Worm (Caenorhabditis elegans) whole organism, L3 larva: Measurements from ENCODE around the gene F56B3.6.

Experiments used
- daf-12 ChIP-seq: fragments of 150-350 bp; optimal IDR thresholded peaks from 2 replicates; lab custom pipeline; 2014; ENCODE audit warnings: missing biosample characterization, missing genetic modification reagents, missing genetic modification characterization
- elt-1 ChIP-seq: fragments of 150-350 bp; optimal IDR thresholded peaks from 2 replicates; lab custom pipeline; 2014; ENCODE audit warnings: missing biosample characterization, missing genetic modification characterization
- mdl-1 ChIP-seq: fragments of 150-350 bp; optimal IDR thresholded peaks from 2 replicates; lab custom pipeline; 2014; ENCODE audit warnings: missing biosample characterization, missing genetic modification characterization
- snpc-4 ChIP-seq: fragments of 150-350 bp; optimal IDR thresholded peaks from 2 replicates; lab custom pipeline; 2014; ENCODE audit warnings: missing biosample characterization, missing genetic modification characterization
- unc-62 ChIP-seq: fragments of 150-350 bp; sonication (generic microtip); optimal IDR thresholded peaks from 4 replicates; lab custom pipeline; 2014; ENCODE audit warnings: missing biosample characterization, missing genetic modification reagents, missing genetic modification characterization
- zag-1 ChIP-seq: fragments of 150-350 bp; optimal IDR thresholded peaks from 2 replicates; lab custom pipeline; 2014; ENCODE audit warnings: missing biosample characterization, missing genetic modification characterization

DNA sequence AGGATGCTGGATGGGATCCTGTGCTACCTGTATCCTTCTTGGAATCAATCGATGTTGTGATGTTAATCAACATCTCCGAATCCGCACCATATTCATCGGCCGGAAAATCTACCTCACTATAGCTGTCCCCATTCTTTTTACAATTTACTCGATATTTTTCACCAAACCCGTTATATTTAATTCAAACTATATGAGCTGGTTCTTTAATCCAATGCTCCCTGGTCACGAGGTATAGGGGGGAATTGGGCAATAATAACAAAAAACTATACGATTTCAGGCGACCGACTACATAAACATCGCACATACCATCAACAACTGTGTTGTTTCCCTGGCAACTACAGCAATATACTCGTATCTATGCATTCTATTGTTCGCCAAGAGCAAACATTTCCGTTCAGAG, 30.3 kb upstream of the F56B3.6 start:
- no peak for TF ChIP-seq unc-62 (GFP tag; lab: Kevin White, UChicago)
- TF ChIP-seq zag-1 (tag; lab: Kevin White, UChicago) = no peak
- TF ChIP-seq elt-1 (tag; lab: Kevin White, UChicago) = no peak
- TF ChIP-seq snpc-4 (tag; lab: Kevin White, UChicago) = no peak
- no peak for TF ChIP-seq mdl-1 (tag; lab: Kevin White, UChicago)
- TF ChIP-seq daf-12 (tag; lab: Kevin White, UChicago) = no peak
